Worm (Caenorhabditis elegans): ENCODE measurements around the gene rad-50.

ce11 chrV:12208678-12209077 lies 36.8 kb upstream of the rad-50 start:
- TF ChIP-seq ztf-23 (GFP tag; IDR thresholded peaks at IDR 0.05) (no peak), cog-1 (tag; optimal IDR thresholded peaks at IDR 0.05) (no peak), ref-1 (GFP tag; conservative IDR thresholded peaks at IDR 0.05) (no peak), flt-1 (GFP tag; IDR thresholded peaks at IDR 0.05) (no peak), med-1 (GFP tag; optimal IDR thresholded peaks at IDR 0.05; ENCODE audit: insufficient read depth) (no peak)
